Worm (Caenorhabditis elegans): ENCODE measurements around the gene pgp-5.

ce11 chrX:10862582-10862981 is 3.5 kb upstream of the pgp-5 start:
- TF ChIP-seq hnd-1 (tag; optimal IDR thresholded peaks at IDR 0.05) (no peak), ceh-36 (tag; optimal IDR thresholded peaks at IDR 0.05) (no peak), hmg-4 (GFP tag; optimal IDR thresholded peaks at IDR 0.05) (no peak), flt-1 (GFP tag; IDR thresholded peaks at IDR 0.05) (no peak), ama-1 (optimal IDR thresholded peaks at IDR 0.05) (no peak), scrt-1 (GFP tag; IDR thresholded peaks at IDR 0.05) (no peak), hmbx-1 (tag; optimal IDR thresholded peaks at IDR 0.05) (no peak), aly-1 (tag; optimal IDR thresholded peaks at IDR 0.05) (no peak), B0310.2 (tag; optimal IDR thresholded peaks at IDR 0.05) (no peak)
